Worm (Caenorhabditis elegans) whole organism, mixed stage, embryonic: Measurements from ENCODE around the gene srh-100.

Source experiments
- M03D4.4 ChIP-seq: sonication (generic microtip); optimal IDR thresholded peaks from 2 replicates; lab custom pipeline; 2017; ENCODE audit warnings: mild to moderate bottlenecking, missing genetic modification characterization, missing compliant biosample characterization
- bed-3 ChIP-seq: fragments of 200-800 bp; sonication (Bioruptor generic); optimal IDR thresholded peaks from 3 replicates; lab custom pipeline; 2018; ENCODE audit warnings: mild to moderate bottlenecking, missing genetic modification characterization, moderate library complexity, missing compliant biosample characterization
- blmp-1 ChIP-seq: fragments of 150-350 bp; optimal IDR thresholded peaks from 2 replicates; lab custom pipeline; 2014; ENCODE audit warnings: missing biosample characterization, missing genetic modification characterization
- ceh-39 ChIP-seq: fragments of 150-350 bp; optimal IDR thresholded peaks from 2 replicates; lab custom pipeline; 2014; ENCODE audit warnings: missing biosample characterization, missing genetic modification characterization
- ceh-83 ChIP-seq: fragments of 200-800 bp; sonication (Bioruptor generic); optimal IDR thresholded peaks from 2 replicates; lab custom pipeline; 2018; ENCODE audit warnings: mild to moderate bottlenecking, missing genetic modification characterization, missing compliant biosample characterization
- ces-1 ChIP-seq: fragments of 150-350 bp; optimal IDR thresholded peaks from 2 replicates; lab custom pipeline; 2014; ENCODE audit warnings: missing biosample characterization, missing genetic modification reagents, missing genetic modification characterization
- cnd-1 ChIP-seq: fragments of 200-800 bp; sonication (Bioruptor generic); optimal IDR thresholded peaks from 2 replicates; lab custom pipeline; 2018; ENCODE audit warnings: mild to moderate bottlenecking, missing genetic modification characterization, missing compliant biosample characterization
- drap-1 ChIP-seq: fragments of 200-800 bp; sonication (Bioruptor generic); optimal IDR thresholded peaks from 3 replicates; lab custom pipeline; 2018; ENCODE audit warnings: mild to moderate bottlenecking, missing genetic modification characterization, missing compliant biosample characterization
- elt-3 ChIP-seq: fragments of 150-350 bp; optimal IDR thresholded peaks from 2 replicates; lab custom pipeline; 2014; ENCODE audit warnings: missing biosample characterization, missing genetic modification characterization
- flh-1 ChIP-seq: fragments of 200-800 bp; sonication (Bioruptor generic); optimal IDR thresholded peaks from 2 replicates; lab custom pipeline; 2018; ENCODE audit warnings: mild to moderate bottlenecking, missing genetic modification characterization, moderate library complexity, missing compliant biosample characterization
- ham-2 ChIP-seq: fragments of 200-800 bp; sonication (Bioruptor generic); optimal IDR thresholded peaks from 2 replicates; lab custom pipeline; 2018; ENCODE audit warnings: mild to moderate bottlenecking, missing genetic modification characterization, missing compliant biosample characterization
- hlh-1 ChIP-seq: fragments of 150-350 bp; optimal IDR thresholded peaks from 2 replicates; lab custom pipeline; 2014; ENCODE audit warnings: missing biosample characterization, missing genetic modification reagents, missing genetic modification characterization
- lin-13 ChIP-seq: fragments of 150-350 bp; optimal IDR thresholded peaks from 2 replicates; lab custom pipeline; 2014; ENCODE audit warnings: missing biosample characterization, missing genetic modification characterization
- lin-32 ChIP-seq: fragments of 200-800 bp; sonication (Bioruptor generic); optimal IDR thresholded peaks from 2 replicates; lab custom pipeline; 2018; ENCODE audit warnings: mild to moderate bottlenecking, missing genetic modification characterization, missing compliant biosample characterization
- mab-5 ChIP-seq: fragments of 150-350 bp; optimal IDR thresholded peaks from 2 replicates; lab custom pipeline; 2014; ENCODE audit warnings: missing biosample characterization, missing genetic modification characterization
- mep-1 ChIP-seq: fragments of 150-350 bp; optimal IDR thresholded peaks from 2 replicates; lab custom pipeline; 2017; ENCODE audit warnings: missing biosample characterization, missing genetic modification reagents, missing genetic modification characterization, inconsistent platforms
- nhr-12 ChIP-seq: fragments of 150-350 bp; optimal IDR thresholded peaks from 2 replicates; lab custom pipeline; 2014; ENCODE audit warnings: missing biosample characterization, missing genetic modification characterization
- nhr-237 ChIP-seq: fragments of 150-350 bp; optimal IDR thresholded peaks from 2 replicates; lab custom pipeline; 2014; ENCODE audit warnings: missing biosample characterization, missing genetic modification characterization
- nhr-28 ChIP-seq: fragments of 150-350 bp; optimal IDR thresholded peaks from 2 replicates; lab custom pipeline; 2014; ENCODE audit warnings: missing biosample characterization, missing genetic modification characterization
- nhr-76 ChIP-seq: sonication (generic microtip); optimal IDR thresholded peaks from 2 replicates; lab custom pipeline; 2017; ENCODE audit warnings: missing biosample characterization, missing genetic modification characterization
- pha-4 ChIP-seq: fragments of 150-350 bp; optimal IDR thresholded peaks from 2 replicates; lab custom pipeline; 2018; ENCODE audit warnings: missing biosample characterization, missing genetic modification reagents, missing genetic modification characterization
- snpc-4 ChIP-seq: fragments of 150-350 bp; optimal IDR thresholded peaks from 2 replicates; lab custom pipeline; 2014; ENCODE audit warnings: missing biosample characterization, missing genetic modification characterization
- sptf-1 ChIP-seq: sonication (generic microtip); optimal IDR thresholded peaks from 2 replicates; lab custom pipeline; 2017; ENCODE audit warnings: mild to moderate bottlenecking, missing genetic modification characterization, moderate library complexity, missing compliant biosample characterization
- tbx-8 ChIP-seq: fragments of 200-800 bp; sonication (Bioruptor generic); optimal IDR thresholded peaks from 2 replicates; lab custom pipeline; 2018; ENCODE audit warnings: mild to moderate bottlenecking, missing genetic modification characterization, moderate library complexity, missing compliant biosample characterization
- unc-120 ChIP-seq: sonication (generic microtip); optimal IDR thresholded peaks from 2 replicates; lab custom pipeline; 2017; ENCODE audit warnings: missing genetic modification characterization, missing compliant biosample characterization; ENCODE audit not compliant: poor library complexity, severe bottlenecking
- unc-39 ChIP-seq: fragments of 150-350 bp; optimal IDR thresholded peaks from 2 replicates; lab custom pipeline; 2014; ENCODE audit warnings: missing biosample characterization, missing genetic modification characterization
- unc-62 ChIP-seq: fragments of 150-350 bp; optimal IDR thresholded peaks from 2 replicates; lab custom pipeline; 2014; ENCODE audit warnings: missing biosample characterization, missing genetic modification reagents, missing genetic modification characterization
- zip-8 ChIP-seq: fragments of 150-350 bp; optimal IDR thresholded peaks from 2 replicates; lab custom pipeline; 2014; ENCODE audit warnings: missing biosample characterization, missing genetic modification characterization
- ztf-11 ChIP-seq: fragments of 150-350 bp; optimal IDR thresholded peaks from 2 replicates; lab custom pipeline; 2014; ENCODE audit warnings: missing biosample characterization, missing genetic modification characterization

The srh-100 gene

DNA sequence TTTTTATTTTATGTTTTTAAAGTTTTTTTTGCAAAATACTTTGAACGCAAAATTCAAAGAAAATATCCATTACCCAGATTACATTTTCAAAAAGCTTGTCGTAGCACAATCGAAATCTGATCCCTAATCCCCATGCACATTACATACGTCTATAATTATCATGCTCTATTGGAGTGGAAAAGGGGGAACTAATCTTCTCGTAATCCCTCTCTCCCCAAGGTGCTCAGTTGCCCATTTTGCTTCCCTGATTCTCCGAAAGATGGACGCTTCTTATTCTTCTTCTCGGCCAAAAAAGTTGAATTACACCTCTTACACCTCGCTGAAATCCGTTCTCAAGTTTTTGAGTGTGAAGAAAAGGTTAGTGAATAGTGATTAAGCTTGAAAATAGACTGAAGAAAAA is 3.4 kb downstream of the srh-100 start, which contains the start of gene fbxc-53:
fbxc-53 (plus strand) TSS at position 245 of the 400 bp plus-strand sequence.
- no peak for TF ChIP-seq nhr-28 (tag; lab: Kevin White, UChicago)
- TF ChIP-seq nhr-12 (tag; lab: Kevin White, UChicago) = no peak
- no peak for TF ChIP-seq unc-39 (tag; lab: Kevin White, UChicago)
- TF ChIP-seq bed-3 (GFP tag; lab: Kevin White, UChicago) = no peak
- TF ChIP-seq ceh-39 = no peak
- TF ChIP-seq hlh-1 (tag; lab: Kevin White, UChicago) = no peak
- no peak for TF ChIP-seq mab-5
- TF ChIP-seq ces-1 (GFP tag; lab: Kevin White, UChicago) = no peak
- TF ChIP-seq ceh-83 (GFP tag; lab: Kevin White, UChicago) = no peak
- no peak for TF ChIP-seq nhr-237
- no peak for TF ChIP-seq unc-120 (tag; lab: Kevin White, UChicago)
- no peak for TF ChIP-seq sptf-1 (tag; lab: Kevin White, UChicago)

ce11 chrII:3709255-3709654 is 5.2 kb downstream of the srh-100 start, which contains the start of gene srx-110:
TSS of gene srx-110 (plus strand) at chrII:3709555.
- TF ChIP-seq lin-13 (tag; lab: Kevin White, UChicago) = no peak
- no peak for TF ChIP-seq mep-1
- no peak for TF ChIP-seq zip-8 (tag; lab: Kevin White, UChicago)
- no peak for TF ChIP-seq unc-39 (tag; lab: Kevin White, UChicago)
- TF ChIP-seq cnd-1 (tag; lab: Kevin White, UChicago) = no peak
- no peak for TF ChIP-seq snpc-4 (tag; lab: Kevin White, UChicago)
- TF ChIP-seq, all 35 proteins: peak for 0

DNA sequence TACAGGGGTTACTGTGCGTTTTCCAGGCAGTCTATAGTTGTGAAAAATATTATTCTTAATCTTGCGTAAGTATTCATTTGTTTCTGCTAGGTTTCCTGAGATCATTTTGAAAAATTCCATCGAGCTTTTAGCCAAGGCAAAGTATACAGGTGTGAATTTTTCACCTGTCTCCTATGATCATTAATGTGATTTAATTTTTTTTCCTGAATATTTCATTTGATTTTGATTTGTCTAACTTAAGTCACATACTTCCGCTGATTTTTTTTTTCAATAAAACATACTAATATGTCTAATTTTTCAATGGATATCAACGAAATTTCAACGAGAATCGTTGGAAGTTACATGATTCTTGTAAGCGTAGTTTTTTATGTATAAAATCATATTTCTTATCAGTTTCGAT is 9.2 kb downstream of the srh-100 start, which contains the start of gene srx-108:
srx-108 (plus strand) TSS at position 301 of the 400 bp plus-strand sequence.
- no peak for TF ChIP-seq lin-32
- no peak for TF ChIP-seq ces-1 (GFP tag; lab: Kevin White, UChicago)
- no peak for TF ChIP-seq nhr-237
- no peak for TF ChIP-seq cnd-1 (tag; lab: Kevin White, UChicago)
- TF ChIP-seq hlh-1 (tag; lab: Kevin White, UChicago) = no peak
- no peak for TF ChIP-seq snpc-4 (tag; lab: Kevin White, UChicago)
- TF ChIP-seq lin-13 (tag; lab: Kevin White, UChicago) = no peak
- no peak for TF ChIP-seq nhr-76 (tag; lab: Kevin White, UChicago)
- TF ChIP-seq tbx-8 (GFP tag; lab: Kevin White, UChicago) = no peak
- no peak for TF ChIP-seq elt-3
- TF ChIP-seq ztf-11 (tag; lab: Kevin White, UChicago) = no peak
- TF ChIP-seq ham-2 = no peak
- TF ChIP-seq bed-3 (GFP tag; lab: Kevin White, UChicago) = no peak

DNA sequence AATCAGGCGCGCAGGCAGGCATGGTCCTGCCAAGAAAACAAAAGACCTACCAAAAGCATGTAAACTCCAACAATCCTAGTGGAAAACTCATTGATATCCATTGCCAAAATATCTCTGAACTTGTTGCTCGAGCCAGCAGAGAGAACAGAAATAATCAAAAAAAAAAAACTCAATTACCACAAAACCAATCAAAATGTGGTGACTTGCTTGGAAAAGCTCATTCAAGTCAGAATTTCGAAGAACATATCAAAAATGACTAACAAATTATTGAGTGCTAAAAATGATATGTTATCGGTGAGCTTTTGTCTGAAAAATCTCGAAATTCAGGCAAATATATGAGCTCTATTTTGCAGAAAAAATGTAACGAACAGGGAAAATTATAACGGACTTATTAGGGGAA is 13.2 kb downstream of the srh-100 start, which contains the start of gene srx-105:
srx-105 (minus strand) TSS at position 101 of the 400 bp plus-strand sequence.
- TF ChIP-seq ces-1 (GFP tag; lab: Kevin White, UChicago) (no peak), nhr-76 (tag; lab: Kevin White, UChicago) (no peak), unc-120 (tag; lab: Kevin White, UChicago) (no peak), mab-5 (no peak), flh-1 (GFP tag; lab: Kevin White, UChicago) (no peak), ceh-83 (GFP tag; lab: Kevin White, UChicago) (no peak), nhr-12 (tag; lab: Kevin White, UChicago) (no peak), ham-2 (no peak), unc-62 (GFP tag; lab: Kevin White, UChicago) (no peak), snpc-4 (tag; lab: Kevin White, UChicago) (no peak), ztf-11 (tag; lab: Kevin White, UChicago) (no peak), M03D4.4 (tag; lab: Kevin White, UChicago) (no peak), drap-1 (GFP tag; lab: Kevin White, UChicago) (no peak), lin-13 (tag; lab: Kevin White, UChicago) (no peak), blmp-1 (tag; lab: Kevin White, UChicago) (no peak), cnd-1 (tag; lab: Kevin White, UChicago) (no peak)

ce11 chrII:3699591-3699990 is 14.9 kb downstream of the srh-100 start, which contains the start of gene srx-104:
TSS of gene srx-104 (minus strand) at chrII:3699691.
- TF ChIP-seq unc-39 (tag; lab: Kevin White, UChicago) = no peak

DNA sequence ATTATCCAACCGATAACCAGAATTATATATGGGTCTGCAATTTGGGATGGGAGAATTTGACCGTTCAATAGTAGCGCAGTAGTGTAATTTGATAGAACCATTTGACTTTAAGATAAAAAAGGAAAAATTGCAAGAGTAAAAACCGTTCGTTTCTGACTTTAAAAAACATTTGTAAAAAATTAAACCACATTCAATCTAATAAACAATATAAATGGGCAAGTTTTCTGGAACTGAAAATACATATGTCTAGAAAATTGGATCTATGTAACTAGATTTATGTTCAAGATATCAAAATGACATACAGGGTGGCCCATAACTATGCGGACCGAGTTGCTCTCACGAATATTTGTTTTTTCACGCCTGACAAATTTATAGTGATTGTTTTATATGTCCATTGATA is 19.8 kb downstream of the srh-100 start, which contains the start of gene srx-102:
srx-102 (minus strand) TSS at position 101 of the 400 bp plus-strand sequence.
- TF ChIP-seq unc-62 (GFP tag; lab: Kevin White, UChicago) = no peak
- TF ChIP-seq ceh-39 = no peak
- TF ChIP-seq pha-4 (tag; lab: Kevin White, UChicago) = no peak
- no peak for TF ChIP-seq ztf-11 (tag; lab: Kevin White, UChicago)
- no peak for TF ChIP-seq sptf-1 (tag; lab: Kevin White, UChicago)
- TF ChIP-seq snpc-4 (tag; lab: Kevin White, UChicago) = no peak
- TF ChIP-seq mab-5 = no peak
- TF ChIP-seq nhr-12 (tag; lab: Kevin White, UChicago) = no peak
